Worm (Caenorhabditis elegans) whole organism, L2 larva: ENCODE data around the gene toe-1.

ENCODE experiments used
- Y55F3AM.14 ChIP-seq: fragments of 200-800 bp; sonication (Bioruptor generic); optimal IDR thresholded peaks from 2 replicates; lab custom pipeline; 2018; ENCODE audit warnings: mild to moderate bottlenecking, missing genetic modification characterization, missing compliant biosample characterization
- aly-2 ChIP-seq: fragments of 150-350 bp; optimal IDR thresholded peaks from 2 replicates; lab custom pipeline; 2014; ENCODE audit warnings: missing biosample characterization, missing genetic modification characterization
- ceh-16 ChIP-seq: fragments of 150-350 bp; optimal IDR thresholded peaks from 2 replicates; lab custom pipeline; 2014; ENCODE audit warnings: missing biosample characterization, missing genetic modification characterization
- ceh-82 ChIP-seq: fragments of 150-350 bp; optimal IDR thresholded peaks from 2 replicates; lab custom pipeline; 2014; ENCODE audit warnings: missing biosample characterization, missing genetic modification characterization
- dmd-4 ChIP-seq: sonication (generic microtip); optimal IDR thresholded peaks from 2 replicates; lab custom pipeline; 2017; ENCODE audit warnings: missing biosample characterization, missing genetic modification characterization
- egl-27 ChIP-seq: sonication (generic microtip); optimal IDR thresholded peaks from 3 replicates; lab custom pipeline; 2017; ENCODE audit warnings: missing biosample characterization, missing genetic modification reagents, missing genetic modification characterization
- elt-1 ChIP-seq: fragments of 150-350 bp; optimal IDR thresholded peaks from 2 replicates; lab custom pipeline; 2014; ENCODE audit warnings: missing biosample characterization, missing genetic modification characterization
- lin-13 ChIP-seq: fragments of 150-350 bp; optimal IDR thresholded peaks from 2 replicates; lab custom pipeline; 2014; ENCODE audit warnings: missing biosample characterization, missing genetic modification reagents, missing genetic modification characterization
- sem-4 ChIP-seq: fragments of 150-350 bp; optimal IDR thresholded peaks from 2 replicates; lab custom pipeline; 2014; ENCODE audit warnings: missing biosample characterization, missing genetic modification reagents, missing genetic modification characterization
- snpc-4 ChIP-seq: fragments of 150-350 bp; optimal IDR thresholded peaks from 2 replicates; lab custom pipeline; 2014; ENCODE audit warnings: missing biosample characterization, missing genetic modification characterization

The toe-1 gene

ce11 chrII:4478303-4478702, 53.3 kb downstream of the toe-1 start, which contains the start of gene T05C1.1:
Gene T05C1.1 (plus strand): TSS chrII:4478603.
- TF ChIP-seq sem-4 (no peak), ceh-82 (tag; lab: Kevin White, UChicago) (no peak), Y55F3AM.14 (GFP tag; lab: Kevin White, UChicago) (no peak), lin-13 (GFP tag; lab: Kevin White, UChicago) (no peak), ceh-16 (no peak), dmd-4 (tag; lab: Kevin White, UChicago) (no peak)

- no peak for TF ChIP-seq snpc-4
- TF ChIP-seq egl-27 (tag; lab: Kevin White, UChicago), result no peak
- TF ChIP-seq elt-1 (tag; lab: Kevin White, UChicago), result no peak
- TF ChIP-seq aly-2 (tag; lab: Kevin White, UChicago), result no peak
- TF ChIP-seq, all 48 proteins: peak for 0
Observed at ce11 chrII:4482021-4482420, 57.1 kb downstream of the toe-1 start, which contains the start of gene T05C1.2. Gene T05C1.2 (minus strand): TSS chrII:4482121.
